6 worm cellular contexts compared by ENCODE assay signal in the genomic region with DNA sequence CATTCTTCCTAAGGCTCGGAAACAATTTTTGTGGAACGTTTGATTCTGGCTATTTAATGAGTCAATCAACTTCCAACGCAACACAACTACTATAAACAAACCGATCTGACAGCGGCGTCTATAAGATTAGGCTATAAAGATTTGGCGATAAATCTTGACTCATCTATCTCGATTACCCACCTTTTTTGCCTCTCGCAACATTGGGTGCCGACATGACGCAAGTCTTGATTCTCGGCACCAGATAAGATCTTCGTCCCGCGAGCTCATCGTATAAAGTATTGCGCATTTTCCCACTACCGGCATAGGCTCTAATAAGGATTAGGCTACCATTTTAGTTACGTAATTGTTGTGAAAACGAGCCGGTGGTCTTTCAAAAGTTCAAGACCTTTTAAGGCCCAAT.
TF ChIP-seq lines count a peak whose summit lies in the region.

No protein-coding gene starts in this region.

TF ChIP-seq in whole organism, L1 larva, 84 proteins besides CTCF, POLR2A, EP300 and RAD21:
- TF ChIP-seq lin-14 (GFP tag; optimal IDR thresholded peaks at IDR 0.05; lab: Kevin White, UChicago) (peak; percentile 12), jun-1 (tag; optimal IDR thresholded peaks at IDR 0.05; lab: Kevin White, UChicago) (no peak), nhr-85 (tag; lab: Kevin White, UChicago) (peak; percentile 77)

TF ChIP-seq in whole organism, L2 larva, 48 proteins besides CTCF, POLR2A, EP300 and RAD21:
- TF ChIP-seq ceh-16 (tag; optimal IDR thresholded peaks at IDR 0.05; lab: Kevin White, UChicago): peak; percentile 86
- TF ChIP-seq Y55F3AM.14 (GFP tag; optimal IDR thresholded peaks at IDR 0.05; lab: Kevin White, UChicago): no peak
- no peak for TF ChIP-seq nhr-23 (tag; optimal IDR thresholded peaks at IDR 0.05; lab: Kevin White, UChicago)
- no peak for TF ChIP-seq ztf-4 (tag; optimal IDR thresholded peaks at IDR 0.05; lab: Kevin White, UChicago)
- TF ChIP-seq nhr-77 (tag; optimal IDR thresholded peaks at IDR 0.05; lab: Kevin White, UChicago): no peak
- TF ChIP-seq elt-1 (tag; optimal IDR thresholded peaks at IDR 0.05; lab: Kevin White, UChicago): peak; percentile 74
- TF ChIP-seq sma-9 (GFP tag; optimal IDR thresholded peaks at IDR 0.05; lab: Kevin White, UChicago): peak; percentile 15
- no peak for TF ChIP-seq sma-9 (tag; optimal IDR thresholded peaks at IDR 0.05; lab: Kevin White, UChicago)
- TF ChIP-seq nhr-11 (tag; optimal IDR thresholded peaks at IDR 0.05; lab: Kevin White, UChicago): no peak
- TF ChIP-seq nhr-25 (tag; optimal IDR thresholded peaks at IDR 0.05; lab: Kevin White, UChicago): peak; percentile 26

TF ChIP-seq in whole organism, L3 larva, 47 proteins besides CTCF, POLR2A, EP300 and RAD21:
- TF ChIP-seq ztf-4 (tag; optimal IDR thresholded peaks at IDR 0.05; lab: Kevin White, UChicago): no peak
- TF ChIP-seq nhr-25 (tag; optimal IDR thresholded peaks at IDR 0.05; lab: Kevin White, UChicago): peak; percentile 46
- TF ChIP-seq egl-27 (tag; optimal IDR thresholded peaks at IDR 0.05; lab: Kevin White, UChicago): no peak
- TF ChIP-seq ztf-11 (tag; optimal IDR thresholded peaks at IDR 0.05; lab: Kevin White, UChicago): no peak
- no peak for TF ChIP-seq eor-1 (tag; optimal IDR thresholded peaks at IDR 0.05; lab: Kevin White, UChicago)
- no peak for TF ChIP-seq nhr-23 (tag; optimal IDR thresholded peaks at IDR 0.05; lab: Kevin White, UChicago)
- no peak for TF ChIP-seq ZK546.5 (tag; optimal IDR thresholded peaks at IDR 0.05; lab: Kevin White, UChicago)
- TF ChIP-seq elt-1 (tag; optimal IDR thresholded peaks at IDR 0.05; lab: Kevin White, UChicago): peak; percentile 81
- TF ChIP-seq fkh-2 (tag; optimal IDR thresholded peaks at IDR 0.05; lab: Kevin White, UChicago): no peak

TF ChIP-seq in whole organism, late embryonic, 69 proteins besides CTCF, POLR2A, EP300 and RAD21:
- TF ChIP-seq unc-55 (GFP tag; optimal IDR thresholded peaks at IDR 0.05; lab: Kevin White, UChicago): peak; percentile 2
- TF ChIP-seq nfya-1 (tag; optimal IDR thresholded peaks at IDR 0.05; lab: Kevin White, UChicago): no peak
- TF ChIP-seq tbx-2 (tag; optimal IDR thresholded peaks at IDR 0.05; lab: Kevin White, UChicago): peak; percentile 64
- TF ChIP-seq rnt-1 (tag; optimal IDR thresholded peaks at IDR 0.05; lab: Kevin White, UChicago): peak; percentile 6

TF ChIP-seq in whole organism, midembryonic, 9 proteins besides CTCF, POLR2A, EP300 and RAD21:
- TF ChIP-seq klf-2 (GFP tag; conservative IDR thresholded peaks at IDR 0.05; lab: Robert Waterston, UW) (no peak), flt-1 (GFP tag; IDR thresholded peaks at IDR 0.05; lab: Robert Waterston, UW) (0 out of 2 replicates have a peak, but pooled peaks have one; percentile 54)

TF ChIP-seq in whole organism, mixed stage, embryonic, 35 proteins besides CTCF, POLR2A, EP300 and RAD21:
- peak; percentile 86 for TF ChIP-seq nhr-2 (tag; optimal IDR thresholded peaks at IDR 0.05; lab: Kevin White, UChicago)
- TF ChIP-seq elt-1 (tag; optimal IDR thresholded peaks at IDR 0.05; lab: Kevin White, UChicago; ENCODE audit: borderline replicate concordance, insufficient read depth): peak; percentile 96
- peak; percentile 83 for TF ChIP-seq zip-8 (tag; optimal IDR thresholded peaks at IDR 0.05; lab: Kevin White, UChicago)
- no peak for TF ChIP-seq ceh-43 (GFP tag; optimal IDR thresholded peaks at IDR 0.05; lab: Kevin White, UChicago)
- TF ChIP-seq unc-62 (GFP tag; optimal IDR thresholded peaks at IDR 0.05; lab: Kevin White, UChicago): peak; percentile 54
